Fruit fly (Drosophila melanogaster): ENCODE measurements around the gene boss.

Gene boss

DNA sequence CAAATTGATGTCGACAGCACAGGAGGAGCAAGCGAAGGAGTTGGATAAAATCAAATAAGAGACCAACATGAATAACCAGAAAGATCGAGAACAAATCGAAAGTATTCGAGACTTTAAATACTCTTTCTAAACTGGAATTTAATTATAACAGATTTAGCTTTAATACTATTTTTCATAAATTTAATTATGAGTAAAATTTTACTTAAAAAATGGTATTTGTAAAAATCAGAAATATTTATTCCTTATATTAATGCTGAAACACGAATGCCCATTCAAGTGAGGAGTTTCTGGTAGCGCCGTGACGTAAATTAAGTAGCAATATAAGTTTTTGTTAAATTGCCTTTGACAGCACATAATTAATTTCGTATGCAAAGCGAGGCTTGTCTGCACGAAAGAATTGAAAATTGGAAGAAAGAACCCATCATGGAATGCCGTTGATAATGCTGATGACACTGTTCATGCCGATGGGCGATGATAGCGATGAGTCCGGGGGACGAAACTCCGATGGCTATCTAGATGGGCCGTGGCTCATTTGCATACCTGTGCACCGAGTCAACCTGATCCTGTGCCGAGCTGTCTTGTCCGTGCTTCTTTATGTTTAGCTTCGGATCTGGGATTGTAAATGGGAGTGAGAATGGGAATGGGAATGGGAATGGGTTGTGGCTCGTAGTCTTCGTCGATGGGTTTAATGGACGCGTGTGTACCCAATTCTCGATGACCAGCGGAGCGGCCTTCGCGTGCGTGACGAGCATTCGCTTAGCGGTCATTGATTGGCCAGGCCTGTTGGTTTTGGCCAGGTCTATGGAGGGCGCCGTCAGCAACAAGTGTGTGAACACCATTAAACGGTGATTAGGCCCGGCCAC is 51.2 kb downstream of the boss start (continued):
- TF ChIP-seq CG4328 (GFP tag; optimal IDR thresholded peaks at IDR 0.05) (no peak), CG13296 (GFP tag; optimal IDR thresholded peaks at IDR 0.05) (no peak), YL-1 (GFP tag; optimal IDR thresholded peaks at IDR 0.05) (no peak), CrebB (tag; optimal IDR thresholded peaks at IDR 0.05) (no peak), CG2875 (GFP tag; optimal IDR thresholded peaks at IDR 0.05) (no peak), CG6765 (GFP tag; optimal IDR thresholded peaks at IDR 0.05) (no peak), CG9609 (GFP tag; optimal IDR thresholded peaks at IDR 0.05) (no peak), CG7556 (GFP tag; optimal IDR thresholded peaks at IDR 0.05) (peak; percentile 32), NfI (GFP tag; optimal IDR thresholded peaks at IDR 0.05) (no peak), tll (GFP tag; optimal IDR thresholded peaks at IDR 0.05) (no peak), CG18599 (GFP tag; optimal IDR thresholded peaks at IDR 0.05) (peak; percentile 11), CG9876 (GFP tag; optimal IDR thresholded peaks at IDR 0.05) (no peak), CG1603 (tag; optimal IDR thresholded peaks at IDR 0.05) (no peak), CG1647 (GFP tag; optimal IDR thresholded peaks at IDR 0.05) (no peak), CG43689 (GFP tag; IDR thresholded peaks at IDR 0.05) (no peak), Xbp1 (GFP tag; optimal IDR thresholded peaks at IDR 0.05) (peak; percentile 7), hbn (GFP tag; IDR thresholded peaks at IDR 0.05; ENCODE audit: partially characterized antibody) (no peak), CG7786 (GFP tag; optimal IDR thresholded peaks at IDR 0.05) (no peak), CG11560 (tag; IDR thresholded peaks at IDR 0.05) (no peak), CG4404 (GFP tag; IDR thresholded peaks at IDR 0.05) (no peak), danr (GFP tag; IDR thresholded peaks at IDR 0.05) (no peak), CG13894 (tag; optimal IDR thresholded peaks at IDR 0.05) (no peak), sug (tag; optimal IDR thresholded peaks at IDR 0.05) (no peak), Dll (GFP tag; IDR thresholded peaks at IDR 0.05; ENCODE audit: partially characterized antibody) (no peak), tgo (GFP tag; IDR thresholded peaks at IDR 0.05) (no peak), Bteb2 (GFP tag; optimal IDR thresholded peaks at IDR 0.05) (no peak), CG30431 (GFP tag; optimal IDR thresholded peaks at IDR 0.05) (no peak), Stat92E (GFP tag; optimal IDR thresholded peaks at IDR 0.05) (no peak), CG17568 (GFP tag; optimal IDR thresholded peaks at IDR 0.05) (no peak), NK7.1 (GFP tag; optimal IDR thresholded peaks at IDR 0.05) (no peak), chn (GFP tag; optimal IDR thresholded peaks at IDR 0.05) (no peak), Lpt (GFP tag; optimal IDR thresholded peaks at IDR 0.05) (no peak), CG12769 (tag; optimal IDR thresholded peaks at IDR 0.05) (peak; percentile 61), fd96Cb (tag; optimal IDR thresholded peaks at IDR 0.05) (peak; percentile 51), slp2 (GFP tag; optimal IDR thresholded peaks at IDR 0.05) (no peak), caup (GFP tag; optimal IDR thresholded peaks at IDR 0.05; ENCODE audit: severe bottlenecking) (no peak), Hr39 (optimal IDR thresholded peaks at IDR 0.05) (no peak), ap (GFP tag; IDR thresholded peaks at IDR 0.05) (no peak), ci (GFP tag; IDR thresholded peaks at IDR 0.05) (no peak), dimm (GFP tag; IDR thresholded peaks at IDR 0.05) (no peak), gcm2 (GFP tag; optimal IDR thresholded peaks at IDR 0.05) (no peak), da (GFP tag; optimal IDR thresholded peaks at IDR 0.05) (no peak), CG6683 (GFP tag; optimal IDR thresholded peaks at IDR 0.05) (no peak), Oaz (GFP tag; IDR thresholded peaks at IDR 0.05) (no peak), tna (GFP tag; IDR thresholded peaks at IDR 0.05; ENCODE audit: partially characterized antibody) (no peak), CG2202 (tag; optimal IDR thresholded peaks at IDR 0.05) (peak; percentile 54), eyg (GFP tag; optimal IDR thresholded peaks at IDR 0.05) (no peak), nerfin-1 (tag; optimal IDR thresholded peaks at IDR 0.05) (peak; percentile 41), PHDP (tag; optimal IDR thresholded peaks at IDR 0.05) (peak; percentile 52)
